Worm (Caenorhabditis elegans) whole organism, young adult: ENCODE results near the gene mpk-1.

Experiments used
- B0035.1 ChIP-seq: sonication (generic microtip); optimal IDR thresholded peaks from 2 replicates; lab custom pipeline; 2016; ENCODE audit warnings: missing genetic modification characterization, mild to moderate bottlenecking, missing compliant biosample characterization, missing genotype, missing genetic modification reagents
- C06A6.2 ChIP-seq: fragments of 200-800 bp; sonication (Bioruptor generic); conservative IDR thresholded peaks from 2 replicates; pipeline ENCODE4 v1.3.6; 2022; ENCODE audit warnings: missing genetic modification characterization, missing compliant biosample characterization
- C17E4.6 ChIP-seq: fragments of 200-800 bp; sonication (Bioruptor generic); IDR thresholded peaks from 2 replicates; pipeline ENCODE4 v1.3.6; 2022; ENCODE audit warnings: missing genetic modification reagents, missing genetic modification characterization, missing compliant biosample characterization
- D2030.7 ChIP-seq: fragments of 200-800 bp; sonication (Bioruptor generic); IDR thresholded peaks from 2 replicates; pipeline ENCODE4 v1.3.6; 2022; ENCODE audit warnings: missing genetic modification reagents, missing genetic modification characterization, missing compliant biosample characterization
- F10E7.11 ChIP-seq: sonication (generic microtip); optimal IDR thresholded peaks from 2 replicates; lab custom pipeline; 2017; ENCODE audit warnings: mild to moderate bottlenecking, missing genetic modification characterization, moderate library complexity, missing compliant biosample characterization
- F23B12.7 ChIP-seq: sonication (generic microtip); optimal IDR thresholded peaks from 2 replicates; lab custom pipeline; 2017; ENCODE audit warnings: missing genetic modification characterization, mild to moderate bottlenecking, missing compliant biosample characterization, antibody characterized with exemption, moderate library complexity; ENCODE audit not compliant: insufficient read depth
- F33H1.4 ChIP-seq: fragments of 200-800 bp; sonication (Bioruptor generic); IDR thresholded peaks from 2 replicates; pipeline ENCODE4 v1.3.6; 2022; ENCODE audit warnings: missing genetic modification reagents, missing genetic modification characterization, missing compliant biosample characterization
- F57C9.4 ChIP-seq: sonication (generic microtip); optimal IDR thresholded peaks from 2 replicates; lab custom pipeline; 2017; ENCODE audit warnings: mild to moderate bottlenecking, missing genetic modification characterization, missing compliant biosample characterization
- K11D2.4 ChIP-seq: fragments of 200-800 bp; sonication (Bioruptor generic); IDR thresholded peaks from 2 replicates; pipeline ENCODE4 v1.3.6; 2022; ENCODE audit warnings: missing genetic modification reagents, missing genetic modification characterization, missing compliant biosample characterization
- K12H6.12 ChIP-seq: fragments of 200-800 bp; sonication (Bioruptor generic); optimal IDR thresholded peaks from 2 replicates; lab custom pipeline; 2018; ENCODE audit warnings: mild to moderate bottlenecking, missing genetic modification characterization, missing compliant biosample characterization
- Y53G8AR.9 ChIP-seq: fragments of 200-800 bp; sonication (Bioruptor generic); conservative IDR thresholded peaks from 2 replicates; pipeline ENCODE4 v1.3.6; 2022; ENCODE audit warnings: missing genetic modification reagents, missing genetic modification characterization, missing compliant biosample characterization
- Y56A3A.18 ChIP-seq: fragments of 200-800 bp; sonication (Bioruptor generic); IDR thresholded peaks from 2 replicates; pipeline ENCODE4 v1.3.6; 2022; ENCODE audit warnings: missing genetic modification reagents, missing genetic modification characterization, missing compliant biosample characterization
- Y67H2A.10 ChIP-seq: fragments of 200-800 bp; sonication (Bioruptor generic); conservative IDR thresholded peaks from 2 replicates; pipeline ENCODE4 v1.3.6; 2022; ENCODE audit warnings: missing genetic modification reagents, missing genetic modification characterization, missing compliant biosample characterization
- Y95B8A.8 ChIP-seq: fragments of 200-800 bp; sonication (Bioruptor generic); IDR thresholded peaks from 2 replicates; pipeline ENCODE4 v1.3.6; 2022; ENCODE audit warnings: missing genetic modification reagents, missing genetic modification characterization, missing compliant biosample characterization
- aptf-2 ChIP-seq: fragments of 200-800 bp; sonication (Bioruptor generic); conservative IDR thresholded peaks from 2 replicates; pipeline ENCODE4 v1.3.6; 2022; ENCODE audit warnings: missing genetic modification reagents, missing genetic modification characterization, missing compliant biosample characterization
- attf-5 ChIP-seq: fragments of 200-800 bp; sonication (Bioruptor generic); optimal IDR thresholded peaks from 2 replicates; lab custom pipeline; 2018; ENCODE audit warnings: mild to moderate bottlenecking, missing genetic modification characterization, missing compliant biosample characterization
- attf-6 ChIP-seq: fragments of 200-800 bp; sonication (Bioruptor generic); IDR thresholded peaks from 2 replicates; pipeline ENCODE4 v1.3.6; 2022; ENCODE audit warnings: missing genetic modification reagents, missing genetic modification characterization, missing compliant biosample characterization
- bed-2 ChIP-seq: fragments of 200-800 bp; sonication (Bioruptor generic); IDR thresholded peaks from 2 replicates; pipeline ENCODE4 v1.3.6; 2022; ENCODE audit warnings: missing genetic modification reagents, missing genetic modification characterization, missing compliant biosample characterization
- cebp-1 ChIP-seq, 2 experiments: fragments of 200-800 bp in 1 of 2; sonication (Bioruptor generic) in 1 of 2; sonication (generic microtip) in 1 of 2; IDR thresholded peaks in 1 of 2; optimal IDR thresholded peaks in 1 of 2; 2 replicates each; pipeline versions ENCODE4 v1.3.6 to Lab custom; 2017 to 2022; ENCODE audit warnings: missing compliant biosample characterization in 2 of 2, missing genetic modification characterization in 2 of 2, mild to moderate bottlenecking in 1 of 2, missing genetic modification reagents in 1 of 2, moderate library complexity in 1 of 2
- cebp-2 ChIP-seq: fragments of 200-800 bp; sonication (Bioruptor generic); IDR thresholded peaks from 2 replicates; pipeline ENCODE4 v1.3.6; 2022; ENCODE audit warnings: missing genetic modification characterization, missing compliant biosample characterization
- dox-1 ChIP-seq: fragments of 200-800 bp; sonication (Bioruptor generic); IDR thresholded peaks from 2 replicates; pipeline ENCODE4 v1.3.6; 2022; ENCODE audit warnings: missing genetic modification reagents, missing genetic modification characterization, missing compliant biosample characterization
- dpl-1 ChIP-seq: fragments of 150-350 bp; optimal IDR thresholded peaks from 2 replicates; lab custom pipeline; 2014; ENCODE audit warnings: missing biosample characterization, missing genetic modification reagents, missing genetic modification characterization
- efl-1 ChIP-seq: fragments of 150-350 bp; optimal IDR thresholded peaks from 2 replicates; lab custom pipeline; 2014; ENCODE audit warnings: missing biosample characterization, missing genetic modification reagents, missing genetic modification characterization
- egl-44 ChIP-seq: fragments of 200-800 bp; sonication (Bioruptor generic); IDR thresholded peaks from 2 replicates; pipeline ENCODE4 v1.3.6; 2022; ENCODE audit warnings: missing genetic modification reagents, missing genetic modification characterization, missing compliant biosample characterization
- hmg-1.2 ChIP-seq: fragments of 200-800 bp; sonication (Bioruptor generic); IDR thresholded peaks from 2 replicates; pipeline ENCODE4 v1.3.6; 2022; ENCODE audit warnings: missing genetic modification reagents, missing genetic modification characterization, missing compliant biosample characterization
- hmg-20 ChIP-seq: fragments of 200-800 bp; sonication (Bioruptor generic); IDR thresholded peaks from 2 replicates; pipeline ENCODE4 v1.3.6; 2022; ENCODE audit warnings: missing genetic modification reagents, missing genetic modification characterization, missing compliant biosample characterization
- lin-40 ChIP-seq: sonication (generic microtip); optimal IDR thresholded peaks from 2 replicates; lab custom pipeline; 2016; ENCODE audit warnings: missing genetic modification characterization, mild to moderate bottlenecking, missing compliant biosample characterization, missing genotype, missing genetic modification reagents
- lin-54 ChIP-seq: fragments of 200-800 bp; sonication (Bioruptor generic); optimal IDR thresholded peaks from 2 replicates; lab custom pipeline; 2018; ENCODE audit warnings: mild to moderate bottlenecking, missing genetic modification characterization, missing compliant biosample characterization
- lir-1 ChIP-seq: fragments of 200-800 bp; sonication (Bioruptor generic); conservative IDR thresholded peaks from 2 replicates; pipeline ENCODE4 v1.3.6; 2022; ENCODE audit warnings: missing genetic modification reagents, missing genetic modification characterization, missing compliant biosample characterization
- madf-10 ChIP-seq: sonication (generic microtip); optimal IDR thresholded peaks from 2 replicates; lab custom pipeline; 2016; ENCODE audit warnings: mild to moderate bottlenecking, missing genetic modification characterization, missing compliant biosample characterization
- madf-6 ChIP-seq: fragments of 200-800 bp; sonication (Bioruptor generic); IDR thresholded peaks from 2 replicates; pipeline ENCODE4 v1.3.6; 2022; ENCODE audit warnings: missing genetic modification reagents, missing genetic modification characterization, missing compliant biosample characterization
- mes-4 ChIP-seq: sonication (generic microtip); optimal IDR thresholded peaks from 2 replicates; lab custom pipeline; 2016; ENCODE audit warnings: missing genotype, missing genetic modification characterization, missing compliant biosample characterization
- nhr-80 ChIP-seq: sonication (generic microtip); optimal IDR thresholded peaks from 2 replicates; lab custom pipeline; 2016; ENCODE audit warnings: missing genetic modification characterization, missing compliant biosample characterization
- pha-4 ChIP-seq: fragments of 150-350 bp; sonication (generic microtip); optimal IDR thresholded peaks from 2 replicates; lab custom pipeline; 2014; ENCODE audit warnings: missing biosample characterization, missing genetic modification reagents, missing genetic modification characterization
- rec-8 ChIP-seq, 2 experiments: sonication (generic microtip); optimal IDR thresholded peaks; 2 replicates each; lab custom pipeline; 2016; ENCODE audit warnings: mild to moderate bottlenecking in 2 of 2, missing genetic modification characterization in 2 of 2, missing genetic modification reagents in 2 of 2, missing genotype in 2 of 2, missing biosample characterization in 1 of 2, missing compliant biosample characterization in 1 of 2, moderate library complexity in 1 of 2
- sdz-38 ChIP-seq: sonication (generic microtip); optimal IDR thresholded peaks from 2 replicates; lab custom pipeline; 2016; ENCODE audit warnings: missing genotype, missing genetic modification characterization, missing compliant biosample characterization
- sea-2 ChIP-seq: fragments of 200-800 bp; sonication (Bioruptor generic); IDR thresholded peaks from 2 replicates; pipeline ENCODE4 v1.3.6; 2022; ENCODE audit warnings: missing genetic modification characterization, missing compliant biosample characterization
- snpc-1.1 ChIP-seq: sonication (generic microtip); optimal IDR thresholded peaks from 2 replicates; lab custom pipeline; 2017; ENCODE audit warnings: missing genetic modification characterization, mild to moderate bottlenecking, missing compliant biosample characterization, antibody characterized with exemption, moderate library complexity, missing genotype, missing genetic modification reagents; ENCODE audit not compliant: insufficient read depth
- sptf-2 ChIP-seq: fragments of 200-800 bp; sonication (Bioruptor generic); optimal IDR thresholded peaks from 2 replicates; lab custom pipeline; 2018; ENCODE audit warnings: mild to moderate bottlenecking, missing genetic modification characterization, missing compliant biosample characterization
- tbp1 ChIP-seq: fragments of 200-800 bp; sonication (Bioruptor generic); optimal IDR thresholded peaks from 2 replicates; lab custom pipeline; 2018; ENCODE audit warnings: mild to moderate bottlenecking, missing genetic modification characterization, missing compliant biosample characterization
- tbx-9 ChIP-seq: sonication (generic microtip); optimal IDR thresholded peaks from 2 replicates; lab custom pipeline; 2016; ENCODE audit warnings: borderline replicate concordance, missing genetic modification characterization, inconsistent platforms, missing compliant biosample characterization
- tlf-1 ChIP-seq: fragments of 200-800 bp; sonication (Bioruptor generic); optimal IDR thresholded peaks from 2 replicates; lab custom pipeline; 2018; ENCODE audit warnings: mild to moderate bottlenecking, missing genetic modification characterization, missing compliant biosample characterization
- unc-130 ChIP-seq: sonication (generic microtip); optimal IDR thresholded peaks from 2 replicates; lab custom pipeline; 2016; ENCODE audit warnings: missing genetic modification reagents, missing genetic modification characterization, missing compliant biosample characterization
- unc-62 ChIP-seq: fragments of 150-350 bp; optimal IDR thresholded peaks from 2 replicates; lab custom pipeline; 2014; ENCODE audit warnings: missing biosample characterization, missing genetic modification reagents, missing genetic modification characterization
- ztf-18 ChIP-seq: sonication (generic microtip); optimal IDR thresholded peaks from 2 replicates; lab custom pipeline; 2016; ENCODE audit warnings: missing genotype, mild to moderate bottlenecking, missing genetic modification characterization, missing compliant biosample characterization
- ztf-25 ChIP-seq: fragments of 200-800 bp; sonication (Bioruptor generic); IDR thresholded peaks from 2 replicates; pipeline ENCODE4 v1.3.6; 2022; ENCODE audit warnings: missing genetic modification reagents, missing genetic modification characterization, missing compliant biosample characterization
- ztf-26 ChIP-seq: sonication (generic microtip); optimal IDR thresholded peaks from 2 replicates; lab custom pipeline; 2017; ENCODE audit warnings: missing genetic modification characterization, missing compliant biosample characterization
- ztf-3 ChIP-seq: fragments of 200-800 bp; sonication (Bioruptor generic); optimal IDR thresholded peaks from 2 replicates; lab custom pipeline; 2018; ENCODE audit warnings: mild to moderate bottlenecking, missing genetic modification characterization, missing compliant biosample characterization

Gene mpk-1

ce11 chrIII:4170903-4171377 is 57.0 kb downstream of the mpk-1 start, which contains the start of the genes rnf-121 and C16C10.4 (continued):
- TF ChIP-seq ztf-3 (GFP tag; lab: Kevin White, UChicago) (no peak), K12H6.12 (tag; lab: Kevin White, UChicago) (peak; percentile 19), F23B12.7 (tag; lab: Kevin White, UChicago) (peak; percentile 67), madf-10 (peak; percentile 45), cebp-1 (GFP tag; IDR thresholded peaks at IDR 0.05; lab: Robert Waterston, UW) (no peak), cebp-1 (tag; optimal IDR thresholded peaks at IDR 0.05; lab: Kevin White, UChicago) (peak; percentile 74), aptf-2 (no peak), lin-40 (tag; lab: Kevin White, UChicago) (peak; percentile 46), nhr-80 (tag; lab: Kevin White, UChicago) (peak; percentile 1), efl-1 (GFP tag; lab: Kevin White, UChicago) (peak; percentile 26), C06A6.2 (GFP tag; lab: Robert Waterston, UW) (peak; percentile 44; the same call in 1 of the 2 replicates), unc-130 (GFP tag; lab: Kevin White, UChicago) (peak; percentile 73), ztf-25 (GFP tag; lab: Robert Waterston, UW) (0 out of 2 replicates have a peak, but pooled peaks have one; percentile 30), F10E7.11 (tag; lab: Kevin White, UChicago) (no peak), Y67H2A.10 (GFP tag; lab: Robert Waterston, UW) (no peak), bed-2 (GFP tag; lab: Robert Waterston, UW) (no peak), dpl-1 (no peak), hmg-20 (no peak), snpc-1.1 (tag; lab: Kevin White, UChicago) (peak; percentile 31), lin-54 (GFP tag; lab: Kevin White, UChicago) (peak; percentile 69), attf-5 (peak; percentile 68), Y95B8A.8 (no peak), Y56A3A.18 (GFP tag; lab: Robert Waterston, UW) (no peak), sdz-38 (tag; lab: Kevin White, UChicago) (no peak), unc-62 (GFP tag; lab: Kevin White, UChicago) (no peak), D2030.7 (GFP tag; lab: Robert Waterston, UW) (peak; percentile 61; the same call in 1 of the 2 replicates), dox-1 (GFP tag; lab: Robert Waterston, UW) (peak; percentile 68; the same call in 1 of the 2 replicates), C17E4.6 (GFP tag; lab: Robert Waterston, UW) (no peak), F57C9.4 (tag; lab: Kevin White, UChicago) (no peak), hmg-1.2 (GFP tag; lab: Robert Waterston, UW) (peak; percentile 38; the same call in 1 of the 2 replicates), rec-8 (tag; optimal IDR thresholded peaks at IDR 0.05; lab: Kevin White, UChicago) (peak; percentile 51 to 75), madf-6 (GFP tag; lab: Robert Waterston, UW) (peak; percentile 82), B0035.1 (tag; lab: Kevin White, UChicago) (no peak), lir-1 (no peak), pha-4 (tag; lab: Kevin White, UChicago) (no peak), sea-2 (GFP tag; lab: Robert Waterston, UW) (no peak), mes-4 (tag; lab: Kevin White, UChicago) (no peak), ztf-18 (tag; lab: Kevin White, UChicago) (peak; percentile 46), tbx-9 (no peak), attf-6 (GFP tag; lab: Robert Waterston, UW) (no peak), cebp-2 (GFP tag; lab: Robert Waterston, UW) (no peak), tlf-1 (peak; percentile 38), tbp1 (GFP tag; lab: Kevin White, UChicago) (peak; percentile 45), sptf-2 (GFP tag; lab: Kevin White, UChicago) (no peak), ztf-26 (tag; lab: Kevin White, UChicago) (no peak), F33H1.4 (GFP tag; lab: Robert Waterston, UW) (no peak; the same call in 1 of the 2 replicates), K11D2.4 (GFP tag; lab: Robert Waterston, UW) (no peak), Y53G8AR.9 (no peak), egl-44 (GFP tag; lab: Robert Waterston, UW) (no peak)
